Worm (Caenorhabditis elegans): ENCODE results near the gene dtmk-1.

The dtmk-1 gene

ce11 chrII:9935664-9936063 is 31.2 kb downstream of the dtmk-1 start:
- TF ChIP-seq T22C8.4 (GFP tag; IDR thresholded peaks at IDR 0.05) (no peak), tab-1 (GFP tag; IDR thresholded peaks at IDR 0.05) (no peak), flt-1 (GFP tag; IDR thresholded peaks at IDR 0.05) (no peak), ztf-23 (GFP tag; IDR thresholded peaks at IDR 0.05) (no peak)

ce11 chrII:9935044-9935599 is 31.8 kb downstream of the dtmk-1 start:
- TF ChIP-seq ref-1 (GFP tag; conservative IDR thresholded peaks at IDR 0.05) (no peak), klf-2 (GFP tag; conservative IDR thresholded peaks at IDR 0.05) (no peak), med-1 (GFP tag; optimal IDR thresholded peaks at IDR 0.05; ENCODE audit: insufficient read depth) (no peak), cog-1 (tag; optimal IDR thresholded peaks at IDR 0.05) (no peak), flt-1 (GFP tag; IDR thresholded peaks at IDR 0.05) (no peak), T22C8.4 (GFP tag; IDR thresholded peaks at IDR 0.05) (no peak), tab-1 (GFP tag; IDR thresholded peaks at IDR 0.05) (no peak), ztf-29 (GFP tag; IDR thresholded peaks at IDR 0.05) (no peak), ztf-23 (GFP tag; IDR thresholded peaks at IDR 0.05) (no peak)

DNA sequence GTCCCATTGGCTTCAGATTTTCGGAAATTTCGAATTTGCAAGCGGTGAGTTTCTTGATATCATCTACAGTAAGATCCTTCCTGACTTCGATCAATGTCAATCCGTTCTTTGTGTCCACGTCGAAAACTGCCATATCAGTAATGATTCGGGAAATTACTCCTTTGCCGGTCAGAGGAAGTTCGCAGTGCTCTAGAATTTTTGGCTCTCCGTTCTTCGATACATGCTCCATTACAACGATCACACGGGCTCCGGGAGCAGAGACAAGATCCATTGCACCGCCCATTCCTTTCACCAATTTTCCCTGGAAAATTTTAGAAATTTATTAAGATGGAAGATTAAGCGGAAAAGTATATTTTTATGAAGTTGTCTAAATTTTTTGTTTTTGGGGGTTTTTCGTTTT is 32.3 kb downstream of the dtmk-1 start:
- no peak for TF ChIP-seq ztf-29 (GFP tag; IDR thresholded peaks at IDR 0.05)
- TF ChIP-seq ref-1 (GFP tag; conservative IDR thresholded peaks at IDR 0.05), result no peak
- no peak for TF ChIP-seq tab-1 (GFP tag; IDR thresholded peaks at IDR 0.05)
- TF ChIP-seq klf-2 (GFP tag; conservative IDR thresholded peaks at IDR 0.05), result no peak
- TF ChIP-seq ztf-23 (GFP tag; IDR thresholded peaks at IDR 0.05), result no peak
- TF ChIP-seq flt-1 (GFP tag; IDR thresholded peaks at IDR 0.05), result no peak

ce11 chrII:9933947-9934383 is 32.9 kb downstream of the dtmk-1 start:
- TF ChIP-seq flt-1 (GFP tag; IDR thresholded peaks at IDR 0.05), result no peak
- TF ChIP-seq cog-1 (tag; optimal IDR thresholded peaks at IDR 0.05), result no peak
- TF ChIP-seq tab-1 (GFP tag; IDR thresholded peaks at IDR 0.05), result no peak
- TF ChIP-seq ztf-29 (GFP tag; IDR thresholded peaks at IDR 0.05), result no peak
- TF ChIP-seq med-1 (GFP tag; optimal IDR thresholded peaks at IDR 0.05; ENCODE audit: insufficient read depth), result no peak
- TF ChIP-seq ztf-23 (GFP tag; IDR thresholded peaks at IDR 0.05), result no peak
- no peak for TF ChIP-seq ref-1 (GFP tag; conservative IDR thresholded peaks at IDR 0.05)
- TF ChIP-seq klf-2 (GFP tag; conservative IDR thresholded peaks at IDR 0.05), result no peak
- no peak for TF ChIP-seq T22C8.4 (GFP tag; IDR thresholded peaks at IDR 0.05)

- TF ChIP-seq ztf-23 (GFP tag; IDR thresholded peaks at IDR 0.05), result no peak
- TF ChIP-seq ztf-29 (GFP tag; IDR thresholded peaks at IDR 0.05), result no peak
- TF ChIP-seq med-1 (GFP tag; optimal IDR thresholded peaks at IDR 0.05; ENCODE audit: insufficient read depth), result no peak
- TF ChIP-seq klf-2 (GFP tag; conservative IDR thresholded peaks at IDR 0.05), result no peak
- no peak for TF ChIP-seq flt-1 (GFP tag; IDR thresholded peaks at IDR 0.05)
- TF ChIP-seq T22C8.4 (GFP tag; IDR thresholded peaks at IDR 0.05), result no peak
- no peak for TF ChIP-seq tab-1 (GFP tag; IDR thresholded peaks at IDR 0.05)
- no peak for TF ChIP-seq cog-1 (tag; optimal IDR thresholded peaks at IDR 0.05)
- no peak for TF ChIP-seq ref-1 (GFP tag; conservative IDR thresholded peaks at IDR 0.05)
Measured at ce11 chrII:9931476-9931875, 35.4 kb downstream of the dtmk-1 start, which contains the start of gene pho-11. Gene pho-11, plus strand, starts transcription at chrII:9931849.

- no peak for TF ChIP-seq ref-1 (GFP tag; conservative IDR thresholded peaks at IDR 0.05)
- TF ChIP-seq flt-1 (GFP tag; IDR thresholded peaks at IDR 0.05), result peak; percentile 5; the same call in 1 of the 2 replicates
- no peak for TF ChIP-seq klf-2 (GFP tag; conservative IDR thresholded peaks at IDR 0.05)
- TF ChIP-seq T22C8.4 (GFP tag; IDR thresholded peaks at IDR 0.05), result no peak
- TF ChIP-seq ztf-23 (GFP tag; IDR thresholded peaks at IDR 0.05), result no peak
- no peak for TF ChIP-seq tab-1 (GFP tag; IDR thresholded peaks at IDR 0.05)
Measured at ce11 chrII:9931012-9931411, 35.9 kb downstream of the dtmk-1 start.

ce11 chrII:9928470-9928869 is 38.4 kb downstream of the dtmk-1 start:
- TF ChIP-seq cog-1 (tag; optimal IDR thresholded peaks at IDR 0.05) (no peak), T22C8.4 (GFP tag; IDR thresholded peaks at IDR 0.05) (no peak), ztf-29 (GFP tag; IDR thresholded peaks at IDR 0.05) (no peak), ztf-23 (GFP tag; IDR thresholded peaks at IDR 0.05) (no peak), med-1 (GFP tag; optimal IDR thresholded peaks at IDR 0.05; ENCODE audit: insufficient read depth) (no peak), tab-1 (GFP tag; IDR thresholded peaks at IDR 0.05) (no peak), klf-2 (GFP tag; conservative IDR thresholded peaks at IDR 0.05) (no peak), flt-1 (GFP tag; IDR thresholded peaks at IDR 0.05) (no peak), ref-1 (GFP tag; conservative IDR thresholded peaks at IDR 0.05) (no peak)

DNA sequence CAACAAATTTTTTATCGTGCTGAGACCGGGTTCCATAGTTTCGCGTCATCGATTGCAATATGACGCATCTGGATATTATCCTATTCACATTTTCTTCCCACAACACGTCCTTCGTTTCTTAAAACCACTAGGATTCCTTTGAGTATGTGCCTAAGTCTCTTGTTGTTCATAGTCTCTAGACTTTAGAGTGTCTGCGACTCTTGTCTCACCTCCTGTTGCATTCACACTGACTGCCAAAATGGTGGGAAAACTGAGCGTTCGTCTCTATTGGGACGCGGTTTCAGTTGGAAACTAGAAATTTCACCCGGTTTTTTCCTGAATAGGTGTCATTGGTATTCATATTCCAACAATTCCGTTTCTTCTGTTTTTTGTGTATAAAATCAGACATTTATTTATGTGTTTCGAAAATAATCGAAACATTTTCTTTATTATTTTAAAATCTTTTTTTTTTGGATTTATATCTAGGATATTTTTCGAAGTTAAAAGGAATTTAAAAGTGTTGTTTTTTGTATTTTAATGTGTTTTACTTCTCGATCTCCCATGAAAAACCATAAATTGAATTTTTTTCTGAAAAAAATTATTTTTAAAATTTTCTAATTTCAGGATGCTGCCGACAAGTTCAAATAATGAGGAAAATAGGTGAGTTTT is 45.2 kb downstream of the dtmk-1 start, which contains the start of gene C05C10.2:
TSS of gene C05C10.2 (plus strand) at position 598 of the 648 bp plus-strand sequence.
- TF ChIP-seq ref-1 (GFP tag; conservative IDR thresholded peaks at IDR 0.05), result no peak
- no peak for TF ChIP-seq cog-1 (tag; optimal IDR thresholded peaks at IDR 0.05)
- no peak for TF ChIP-seq klf-2 (GFP tag; conservative IDR thresholded peaks at IDR 0.05)
- TF ChIP-seq flt-1 (GFP tag; IDR thresholded peaks at IDR 0.05), result no peak
- no peak for TF ChIP-seq ztf-29 (GFP tag; IDR thresholded peaks at IDR 0.05)
- no peak for TF ChIP-seq tab-1 (GFP tag; IDR thresholded peaks at IDR 0.05)
- no peak for TF ChIP-seq T22C8.4 (GFP tag; IDR thresholded peaks at IDR 0.05)
- no peak for TF ChIP-seq med-1 (GFP tag; optimal IDR thresholded peaks at IDR 0.05; ENCODE audit: insufficient read depth)
- TF ChIP-seq ztf-23 (GFP tag; IDR thresholded peaks at IDR 0.05), result no peak

DNA sequence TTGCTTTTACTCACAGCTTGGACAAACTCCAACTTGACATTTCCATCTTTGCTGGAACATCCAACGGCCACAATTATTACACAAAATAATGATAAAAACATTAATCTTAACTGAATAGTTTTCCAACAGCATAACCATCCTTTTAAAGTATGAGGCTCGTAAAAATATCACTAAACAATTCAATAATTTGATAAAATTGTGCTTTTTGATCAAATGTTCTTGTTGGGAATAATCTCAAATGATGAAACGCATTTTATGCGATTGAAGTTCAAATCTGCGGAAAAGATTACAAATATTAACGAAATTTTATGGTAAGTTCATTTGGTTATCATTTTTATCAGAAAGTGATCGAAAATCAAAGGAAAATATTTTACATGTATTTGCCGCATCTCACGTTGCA is 46.4 kb downstream of the dtmk-1 start, which contains the start of gene pho-10:
TSS of gene pho-10 (minus strand) at position 101 of the 400 bp plus-strand sequence.
- TF ChIP-seq T22C8.4 (GFP tag; IDR thresholded peaks at IDR 0.05), result no peak
- TF ChIP-seq flt-1 (GFP tag; IDR thresholded peaks at IDR 0.05), result no peak
- TF ChIP-seq tab-1 (GFP tag; IDR thresholded peaks at IDR 0.05), result no peak
- TF ChIP-seq klf-2 (GFP tag; conservative IDR thresholded peaks at IDR 0.05), result no peak
- no peak for TF ChIP-seq ref-1 (GFP tag; conservative IDR thresholded peaks at IDR 0.05)
- TF ChIP-seq ztf-23 (GFP tag; IDR thresholded peaks at IDR 0.05), result no peak
- TF ChIP-seq cog-1 (tag; optimal IDR thresholded peaks at IDR 0.05), result no peak
- no peak for TF ChIP-seq med-1 (GFP tag; optimal IDR thresholded peaks at IDR 0.05; ENCODE audit: insufficient read depth)
- no peak for TF ChIP-seq ztf-29 (GFP tag; IDR thresholded peaks at IDR 0.05)

Measured in whole organism, midembryonic.